Worm (Caenorhabditis elegans) whole organism, young adult: ENCODE results near the gene puf-12.

Experiments used
- K12H6.12 ChIP-seq: fragments of 200-800 bp; sonication (Bioruptor generic); optimal IDR thresholded peaks from 2 replicates; lab custom pipeline; 2018; ENCODE audit warnings: mild to moderate bottlenecking, missing genetic modification characterization, missing compliant biosample characterization
- dox-1 ChIP-seq: fragments of 200-800 bp; sonication (Bioruptor generic); IDR thresholded peaks from 2 replicates; pipeline ENCODE4 v1.3.6; 2022; ENCODE audit warnings: missing genetic modification reagents, missing genetic modification characterization, missing compliant biosample characterization
- dpl-1 ChIP-seq: fragments of 150-350 bp; optimal IDR thresholded peaks from 2 replicates; lab custom pipeline; 2014; ENCODE audit warnings: missing biosample characterization, missing genetic modification reagents, missing genetic modification characterization
- lir-1 ChIP-seq: fragments of 200-800 bp; sonication (Bioruptor generic); conservative IDR thresholded peaks from 2 replicates; pipeline ENCODE4 v1.3.6; 2022; ENCODE audit warnings: missing genetic modification reagents, missing genetic modification characterization, missing compliant biosample characterization
- snpc-3.4 ChIP-seq: sonication (generic microtip); optimal IDR thresholded peaks from 2 replicates; lab custom pipeline; 2017; ENCODE audit warnings: missing genetic modification characterization, mild to moderate bottlenecking, missing compliant biosample characterization, antibody characterized with exemption, moderate library complexity, missing genotype, missing genetic modification reagents
- unc-130 ChIP-seq: sonication (generic microtip); optimal IDR thresholded peaks from 2 replicates; lab custom pipeline; 2016; ENCODE audit warnings: missing genetic modification reagents, missing genetic modification characterization, missing compliant biosample characterization
- unc-62 ChIP-seq: fragments of 150-350 bp; optimal IDR thresholded peaks from 2 replicates; lab custom pipeline; 2014; ENCODE audit warnings: missing biosample characterization, missing genetic modification reagents, missing genetic modification characterization
- ztf-26 ChIP-seq: sonication (generic microtip); optimal IDR thresholded peaks from 2 replicates; lab custom pipeline; 2017; ENCODE audit warnings: missing genetic modification characterization, missing compliant biosample characterization

DNA sequence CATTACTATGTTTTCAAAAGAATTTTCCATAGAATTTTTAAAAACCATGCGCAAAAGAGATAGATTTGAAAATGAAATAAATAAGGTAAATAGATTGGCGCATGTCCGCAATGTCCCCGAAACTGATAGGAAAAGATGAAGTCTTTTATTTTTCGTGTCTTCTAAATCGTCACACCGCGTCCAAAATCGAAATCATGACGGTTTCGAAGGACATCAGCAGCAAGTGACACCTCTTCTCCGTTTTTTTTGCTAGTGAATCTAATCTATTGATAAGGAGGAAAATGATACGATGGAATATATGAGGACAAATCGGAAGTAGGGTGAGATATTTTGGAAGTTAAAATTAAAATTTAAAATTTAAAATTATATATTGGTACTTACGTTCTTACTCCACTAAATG, 26.1 kb upstream of the puf-12 start:
- no peak for TF ChIP-seq lir-1 (GFP tag; lab: Robert Waterston, UW)
- TF ChIP-seq dpl-1 (GFP tag; lab: Kevin White, UChicago) = no peak
- no peak for TF ChIP-seq dox-1 (GFP tag; lab: Robert Waterston, UW)
- no peak for TF ChIP-seq snpc-3.4 (tag; lab: Kevin White, UChicago)
- TF ChIP-seq K12H6.12 (tag; lab: Kevin White, UChicago) = no peak
- no peak for TF ChIP-seq ztf-26 (tag; lab: Kevin White, UChicago)
- no peak for TF ChIP-seq unc-130 (GFP tag; lab: Kevin White, UChicago)
- TF ChIP-seq unc-62 = no peak
